Fruit fly (Drosophila melanogaster) whole organism, embryonic: ENCODE measurements around the gene CG10602.

Experiments
- Abd-B ChIP-seq: fragments of 200-800 bp; sonication (Bioruptor generic); optimal IDR thresholded peaks from 2 replicates; lab custom pipeline; 2018; ENCODE audit warnings: missing biosample characterization, mild to moderate bottlenecking, missing genetic modification characterization, moderate library complexity
- Antp ChIP-seq: fragments of 200-800 bp; sonication (Bioruptor generic); optimal IDR thresholded peaks from 3 replicates; lab custom pipeline; 2016; ENCODE audit warnings: missing biosample characterization, missing genetic modification characterization
- Asciz ChIP-seq: fragments of 200-800 bp; sonication (Bioruptor generic); optimal IDR thresholded peaks from 2 replicates; lab custom pipeline; 2017; ENCODE audit warnings: missing biosample characterization, mild to moderate bottlenecking, missing genetic modification characterization, missing genetic modification reagents
- B-H1 ChIP-seq: fragments of 200-800 bp; sonication (Bioruptor generic); IDR thresholded peaks from 3 replicates; pipeline ENCODE4 v1.3.6; 2022; ENCODE audit warnings: missing biosample characterization, missing genetic modification characterization
- Bteb2 ChIP-seq: fragments of 200-800 bp; sonication (Bioruptor generic); optimal IDR thresholded peaks from 2 replicates; lab custom pipeline; 2016; ENCODE audit warnings: missing biosample characterization, missing genetic modification characterization
- CG11085 ChIP-seq: fragments of 200-800 bp; sonication (Bioruptor generic); IDR thresholded peaks from 2 replicates; pipeline ENCODE4 v1.3.6; 2022; ENCODE audit warnings: missing biosample characterization, missing genetic modification characterization
- CG17359 ChIP-seq: fragments of 200-800 bp; sonication (Bioruptor generic); optimal IDR thresholded peaks from 3 replicates; lab custom pipeline; 2018; ENCODE audit warnings: missing biosample characterization, mild to moderate bottlenecking, missing genetic modification characterization, moderate library complexity
- CG17385 ChIP-seq: fragments of 200-800 bp; sonication (Bioruptor generic); optimal IDR thresholded peaks from 3 replicates; lab custom pipeline; 2018; ENCODE audit warnings: missing biosample characterization, mild to moderate bottlenecking, missing genetic modification characterization
- CG18619 ChIP-seq: fragments of 200-800 bp; sonication (Bioruptor generic); optimal IDR thresholded peaks from 3 replicates; lab custom pipeline; 2017; ENCODE audit warnings: missing biosample characterization, mild to moderate bottlenecking, missing genetic modification characterization
- CG2678 ChIP-seq: fragments of 200-800 bp; sonication (Bioruptor generic); optimal IDR thresholded peaks from 3 replicates; lab custom pipeline; 2019; ENCODE audit warnings: missing biosample characterization, mild to moderate bottlenecking, missing genetic modification characterization, moderate library complexity
- CG33213 ChIP-seq: fragments of 200-800 bp; sonication (Bioruptor generic); optimal IDR thresholded peaks from 3 replicates; lab custom pipeline; 2016; ENCODE audit warnings: missing biosample characterization, missing genetic modification characterization
- CG4282 ChIP-seq: fragments of 200-800 bp; sonication (Bioruptor generic); optimal IDR thresholded peaks from 2 replicates; lab custom pipeline; 2016; ENCODE audit warnings: missing biosample characterization, missing genetic modification characterization
- CG6254 ChIP-seq: fragments of 200-800 bp; sonication (Bioruptor generic); optimal IDR thresholded peaks from 3 replicates; lab custom pipeline; 2017; ENCODE audit warnings: mild to moderate bottlenecking, missing biosample characterization, missing genetic modification reagents, missing genetic modification characterization
- CG7556 ChIP-seq: fragments of 200-800 bp; sonication (Bioruptor generic); optimal IDR thresholded peaks from 2 replicates; lab custom pipeline; 2017; ENCODE audit warnings: missing biosample characterization, mild to moderate bottlenecking, missing genetic modification characterization
- CG7839 ChIP-seq: fragments of 200-800 bp; sonication (Bioruptor generic); optimal IDR thresholded peaks from 3 replicates; lab custom pipeline; 2018; ENCODE audit warnings: missing biosample characterization, mild to moderate bottlenecking, missing genetic modification characterization, moderate library complexity
- CG8765 ChIP-seq: fragments of 200-800 bp; sonication (Bioruptor generic); IDR thresholded peaks from 2 replicates; pipeline ENCODE4 v1.3.6; 2022; ENCODE audit warnings: missing biosample characterization, missing genetic modification characterization
- CG9817 ChIP-seq: fragments of 200-800 bp; sonication (Bioruptor generic); optimal IDR thresholded peaks from 2 replicates; lab custom pipeline; 2018; ENCODE audit warnings: missing biosample characterization, mild to moderate bottlenecking, missing genetic modification characterization, moderate library complexity
- CTCF ChIP-seq: fragments of 200-800 bp; sonication (Bioruptor generic); optimal IDR thresholded peaks from 2 replicates; lab custom pipeline; 2017; ENCODE audit warnings: missing biosample characterization, mild to moderate bottlenecking, missing genetic modification characterization, moderate library complexity
- Doc3 ChIP-seq: fragments of 200-800 bp; sonication (Bioruptor generic); IDR thresholded peaks from 3 replicates; pipeline ENCODE4 v1.3.6; 2022; ENCODE audit warnings: missing biosample characterization, missing genetic modification characterization; ENCODE audit not compliant: partially characterized antibody
- Dref ChIP-seq: fragments of 200-800 bp; sonication (Bioruptor generic); IDR thresholded peaks from 2 replicates; pipeline ENCODE4 v1.3.6; 2022; ENCODE audit warnings: missing biosample characterization, missing genetic modification characterization
- H15 ChIP-seq: fragments of 200-800 bp; sonication (Bioruptor generic); IDR thresholded peaks from 3 replicates; pipeline ENCODE4 v1.3.6; 2022; ENCODE audit warnings: missing biosample characterization, missing genetic modification characterization
- Hr51 ChIP-seq, 2 experiments: fragments of 200-800 bp; sonication (Bioruptor generic); optimal IDR thresholded peaks; 2 replicates in 1 of 2; 3 replicates in 1 of 2; lab custom pipeline; 2016 to 2018; ENCODE audit warnings: missing biosample characterization in 2 of 2, missing genetic modification characterization in 2 of 2, mild to moderate bottlenecking in 1 of 2, moderate library complexity in 1 of 2
- Lpt ChIP-seq: fragments of >200 bp; optimal IDR thresholded peaks from 2 replicates; lab custom pipeline; 2018; ENCODE audit warnings: missing biosample characterization, missing genetic modification characterization
- Max ChIP-seq: fragments of 200-800 bp; sonication (Bioruptor generic); optimal IDR thresholded peaks from 2 replicates; lab custom pipeline; 2016; ENCODE audit warnings: missing biosample characterization, mild to moderate bottlenecking, missing genetic modification characterization
- Meics ChIP-seq: fragments of 200-800 bp; sonication (Bioruptor generic); optimal IDR thresholded peaks from 2 replicates; lab custom pipeline; 2017; ENCODE audit warnings: missing biosample characterization, mild to moderate bottlenecking, missing genetic modification characterization
- Optix ChIP-seq: fragments of 200-800 bp; sonication (Bioruptor generic); IDR thresholded peaks from 3 replicates; pipeline ENCODE4 v1.3.6; 2022; ENCODE audit warnings: missing biosample characterization, missing genetic modification characterization
- Sin3A ChIP-seq: fragments of >200 bp; optimal IDR thresholded peaks from 2 replicates; lab custom pipeline; 2018
- Spps ChIP-seq: fragments of 200-800 bp; sonication (Bioruptor generic); optimal IDR thresholded peaks from 2 replicates; lab custom pipeline; 2018; ENCODE audit warnings: missing biosample characterization, mild to moderate bottlenecking, missing genetic modification characterization
- ab ChIP-seq: fragments of 200-800 bp; sonication (Bioruptor generic); optimal IDR thresholded peaks from 2 replicates; lab custom pipeline; 2016; ENCODE audit warnings: missing biosample characterization, missing genetic modification characterization
- aop ChIP-seq: fragments of 200-800 bp; sonication (Bioruptor generic); IDR thresholded peaks from 2 replicates; pipeline ENCODE4 v1.3.6; 2022; ENCODE audit warnings: missing biosample characterization, missing genetic modification characterization
- ara ChIP-seq: fragments of 200-800 bp; sonication (Bioruptor generic); IDR thresholded peaks from 2 replicates; pipeline ENCODE4 v1.3.6; 2022; ENCODE audit warnings: missing biosample characterization, missing genetic modification characterization
- bsh ChIP-seq, 2 experiments: fragments of 200-800 bp; sonication (Bioruptor generic); optimal IDR thresholded peaks; 2 replicates each; lab custom pipeline; 2017 to 2018; ENCODE audit warnings: mild to moderate bottlenecking in 2 of 2, missing biosample characterization in 2 of 2, missing genetic modification characterization in 2 of 2, moderate library complexity in 1 of 2
- crol ChIP-seq: fragments of 200-800 bp; sonication (Bioruptor generic); IDR thresholded peaks from 2 replicates; pipeline ENCODE4 v1.3.6; 2022; ENCODE audit warnings: missing biosample characterization, missing genetic modification characterization
- h ChIP-seq: fragments of >200 bp; optimal IDR thresholded peaks from 2 replicates; lab custom pipeline; 2017
- hb ChIP-seq: fragments of 200-800 bp; sonication (Bioruptor generic); IDR thresholded peaks from 3 replicates; pipeline ENCODE4 v1.3.6; 2022; ENCODE audit warnings: missing biosample characterization, missing genetic modification characterization; ENCODE audit not compliant: partially characterized antibody
- hbn ChIP-seq: fragments of 200-800 bp; sonication (Bioruptor generic); IDR thresholded peaks from 2 replicates; pipeline ENCODE4 v1.3.6; 2022; ENCODE audit warnings: missing biosample characterization, missing genetic modification characterization; ENCODE audit not compliant: partially characterized antibody
- jing ChIP-seq: fragments of 200-800 bp; sonication (Bioruptor generic); optimal IDR thresholded peaks from 2 replicates; lab custom pipeline; 2018; ENCODE audit warnings: missing biosample characterization, mild to moderate bottlenecking, missing genetic modification characterization
- lab ChIP-seq: fragments of 200-800 bp; sonication (Bioruptor generic); optimal IDR thresholded peaks from 3 replicates; lab custom pipeline; 2017; ENCODE audit warnings: missing biosample characterization, missing genetic modification characterization, mild to moderate bottlenecking, moderate library complexity, missing genetic modification reagents
- odd ChIP-seq: fragments of 200-800 bp; sonication (Bioruptor generic); optimal IDR thresholded peaks from 2 replicates; lab custom pipeline; 2017; ENCODE audit warnings: missing biosample characterization, mild to moderate bottlenecking, missing genetic modification characterization
- p53 ChIP-seq: fragments of 200-800 bp; sonication (Bioruptor generic); optimal IDR thresholded peaks from 2 replicates; lab custom pipeline; 2016; ENCODE audit warnings: missing biosample characterization, missing genetic modification characterization
- psq ChIP-seq: fragments of 200-800 bp; sonication (Bioruptor generic); optimal IDR thresholded peaks from 2 replicates; lab custom pipeline; 2017; ENCODE audit warnings: missing biosample characterization, missing genetic modification characterization
- rib ChIP-seq: fragments of 200-800 bp; sonication (Bioruptor generic); IDR thresholded peaks from 2 replicates; pipeline ENCODE4 v1.3.6; 2022; ENCODE audit warnings: missing biosample characterization, missing genetic modification characterization
- sc ChIP-seq, 3 experiments: fragments of >200 bp in 2 of 3; fragments of 200-800 bp in 1 of 3; sonication (Bioruptor generic) in 1 of 3; optimal IDR thresholded peaks; 2 replicates in 2 of 3; 3 replicates in 1 of 3; lab custom pipeline; 2017; ENCODE audit warnings: mild to moderate bottlenecking in 1 of 3, missing biosample characterization in 1 of 3, missing genetic modification characterization in 1 of 3, missing genetic modification reagents in 1 of 3
- scrt ChIP-seq: fragments of 200-800 bp; sonication (Bioruptor generic); optimal IDR thresholded peaks from 2 replicates; lab custom pipeline; 2018; ENCODE audit warnings: missing biosample characterization, mild to moderate bottlenecking, missing genetic modification characterization, moderate library complexity
- sens ChIP-seq: fragments of 200-800 bp; sonication (Bioruptor generic); peaks from one replicate; lab custom pipeline; 2016; ENCODE audit warnings: missing biosample characterization, missing genetic modification characterization
- sna ChIP-seq: fragments of 200-800 bp; sonication (Bioruptor generic); IDR thresholded peaks from 2 replicates; pipeline ENCODE4 v1.3.6; 2022; ENCODE audit warnings: missing biosample characterization, missing genetic modification characterization; ENCODE audit not compliant: partially characterized antibody
- sr ChIP-seq: fragments of 200-800 bp; sonication (Bioruptor generic); IDR thresholded peaks from 3 replicates; pipeline ENCODE4 v1.3.6; 2022; ENCODE audit warnings: missing biosample characterization, missing genetic modification characterization
- usp ChIP-seq: fragments of >200 bp; optimal IDR thresholded peaks from 2 replicates; lab custom pipeline; 2017; ENCODE audit warnings: missing biosample characterization, missing genetic modification characterization
- z ChIP-seq: fragments of 200-800 bp; sonication (Bioruptor generic); IDR thresholded peaks from 3 replicates; pipeline ENCODE4 v1.3.6; 2022; ENCODE audit warnings: missing biosample characterization, missing genetic modification characterization
- zf30C ChIP-seq: fragments of 200-800 bp; sonication (Bioruptor generic); optimal IDR thresholded peaks from 3 replicates; lab custom pipeline; 2018; ENCODE audit warnings: missing biosample characterization, mild to moderate bottlenecking, missing genetic modification characterization
- zfh1 ChIP-seq: fragments of 200-800 bp; sonication (Bioruptor generic); IDR thresholded peaks from 3 replicates; pipeline ENCODE4 v1.3.6; 2022; ENCODE audit warnings: missing biosample characterization, missing genetic modification characterization

The CG10602 gene

dm6 chr2L:18810960-18811642 lies 47.9 kb downstream of the CG10602 start, which contains the start of the genes CG10570 and CG42502 (continued):
- no peak for TF ChIP-seq CG8765 (GFP tag; lab: Robert Waterston, UW)
- TF ChIP-seq CG17385 (GFP tag; lab: Kevin White, UChicago) = no peak
- no peak for TF ChIP-seq hb (GFP tag; lab: Robert Waterston, UW)
- no peak for TF ChIP-seq hbn (GFP tag; lab: Robert Waterston, UW)
- no peak for TF ChIP-seq Lpt
- TF ChIP-seq ara (GFP tag; lab: Robert Waterston, UW) = no peak
- TF ChIP-seq CTCF (GFP tag; lab: Kevin White, UChicago) = no peak
- peak; percentile 29 for TF ChIP-seq CG2678 (tag; lab: Kevin White, UChicago)
- TF ChIP-seq rib = no peak
- TF ChIP-seq Meics = no peak
- no peak for TF ChIP-seq ab
- TF ChIP-seq psq (GFP tag; lab: Kevin White, UChicago) = no peak
- TF ChIP-seq Antp (GFP tag; lab: Kevin White, UChicago) = no peak
- no peak for TF ChIP-seq CG33213 (GFP tag; lab: Kevin White, UChicago)
- 0 out of 3 replicates have a peak, but pooled peaks have one; percentile 25 for TF ChIP-seq zfh1 (GFP tag; lab: Robert Waterston, UW)
- no peak for TF ChIP-seq usp (GFP tag; lab: Kevin White, UChicago)
- TF ChIP-seq Bteb2 (GFP tag; lab: Kevin White, UChicago) = no peak
- no peak for TF ChIP-seq CG9817 (tag; lab: Kevin White, UChicago)
- no peak for TF ChIP-seq odd (GFP tag; lab: Kevin White, UChicago)
- no peak for TF ChIP-seq aop (GFP tag; lab: Robert Waterston, UW)
- no peak for TF ChIP-seq sc (optimal IDR thresholded peaks at IDR 0.05; lab: Kevin White, UChicago)
- no peak for TF ChIP-seq sc (GFP tag; optimal IDR thresholded peaks at IDR 0.05; lab: Kevin White, UChicago)
- peak; percentile 5 for TF ChIP-seq CG7839
- TF ChIP-seq Max = no peak
- TF ChIP-seq bsh (GFP tag; optimal IDR thresholded peaks at IDR 0.05; lab: Kevin White, UChicago) = no peak
- no peak for TF ChIP-seq Optix (GFP tag; lab: Robert Waterston, UW)
- TF ChIP-seq sr (GFP tag; lab: Robert Waterston, UW) = 0 out of 3 replicates have a peak, but pooled peaks have one; percentile 5
- no peak for TF ChIP-seq p53 (GFP tag; lab: Kevin White, UChicago)
- TF ChIP-seq CG7556 (GFP tag; lab: Kevin White, UChicago) = no peak
- TF ChIP-seq CG4282 = no peak
- no peak for TF ChIP-seq z (GFP tag; lab: Robert Waterston, UW)
- no peak for TF ChIP-seq Asciz (GFP tag; lab: Kevin White, UChicago)
- TF ChIP-seq lab (GFP tag; lab: Kevin White, UChicago) = no peak
- no peak for TF ChIP-seq Doc3 (GFP tag; lab: Robert Waterston, UW)
- TF ChIP-seq Dref = 0 out of 2 replicates have a peak, but pooled peaks have one; percentile 21
- TF ChIP-seq H15 (GFP tag; lab: Robert Waterston, UW) = no peak
- TF ChIP-seq B-H1 (GFP tag; lab: Robert Waterston, UW) = no peak
- no peak for TF ChIP-seq CG17359 (tag; lab: Kevin White, UChicago)
- TF ChIP-seq CG18619 (GFP tag; lab: Kevin White, UChicago) = no peak
- no peak for TF ChIP-seq CG6254 (GFP tag; lab: Kevin White, UChicago)
- no peak for TF ChIP-seq scrt
- no peak for TF ChIP-seq Abd-B (GFP tag; lab: Kevin White, UChicago)
- no peak for TF ChIP-seq Sin3A (lab: Kevin White, UChicago)
- TF ChIP-seq CG11085 = no peak
- TF ChIP-seq zf30C (GFP tag; lab: Kevin White, UChicago) = no peak
- TF ChIP-seq jing (GFP tag; lab: Kevin White, UChicago) = no peak
- peak in 1 of 2 experiments; percentile 11 for TF ChIP-seq Hr51 (GFP tag; optimal IDR thresholded peaks at IDR 0.05; lab: Kevin White, UChicago)
- peak; percentile 50; the same call in 1 of the 2 replicates for TF ChIP-seq crol (GFP tag; lab: Robert Waterston, UW)
- TF ChIP-seq sna = no peak
- TF ChIP-seq sens (GFP tag; lab: Kevin White, UChicago) = peak; percentile 41
- no peak for TF ChIP-seq h (lab: Kevin White, UChicago)
- no peak for TF ChIP-seq Spps (tag; lab: Kevin White, UChicago)
